Fruit fly (Drosophila melanogaster): ENCODE data around the gene CG31815.
A peak's percentile ranks its signal among the peaks of the same experiment; 100 is the strongest.

The CG31815 gene

DNA sequence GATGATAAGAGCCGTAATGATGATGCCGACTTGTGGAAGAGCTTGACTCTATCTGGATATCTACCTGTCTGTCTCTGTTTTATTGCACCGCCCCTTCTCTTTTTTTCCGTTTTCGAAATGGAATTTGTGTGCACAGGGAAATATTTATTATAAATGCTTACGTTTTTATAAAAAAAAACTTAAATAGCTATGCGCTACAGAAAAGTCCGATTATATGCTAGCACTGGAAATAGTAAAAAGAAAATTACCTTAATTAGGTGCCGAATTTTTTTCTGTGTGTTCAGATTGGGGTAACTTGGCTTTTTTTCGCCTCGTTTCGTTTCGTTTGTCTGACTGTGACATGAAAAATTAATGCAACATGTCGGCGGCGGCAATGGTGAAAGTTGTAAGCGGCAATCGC is 13.7 kb upstream of the CG31815 start (continued):
- no peak for TF ChIP-seq CG11723 (GFP tag; optimal IDR thresholded peaks at IDR 0.05)
- TF ChIP-seq fd64A (GFP tag; optimal IDR thresholded peaks at IDR 0.05), result peak; percentile 30
- TF ChIP-seq ken (GFP tag; IDR thresholded peaks at IDR 0.05), result peak; percentile 73; the same call in 2 of the 3 replicates
- TF ChIP-seq CG11398 (GFP tag; optimal IDR thresholded peaks at IDR 0.05), result no peak
- no peak for TF ChIP-seq NC2α (GFP tag; optimal IDR thresholded peaks at IDR 0.05)
- TF ChIP-seq pb (GFP tag; optimal IDR thresholded peaks at IDR 0.05), result no peak
- no peak for TF ChIP-seq h (optimal IDR thresholded peaks at IDR 0.05)
- no peak for TF ChIP-seq CG7987 (GFP tag; optimal IDR thresholded peaks at IDR 0.05)
- no peak for TF ChIP-seq Ada2b (GFP tag; IDR thresholded peaks at IDR 0.05)
- TF ChIP-seq Optix (GFP tag; IDR thresholded peaks at IDR 0.05), result no peak; the same call in 2 of the 3 replicates
- TF ChIP-seq CG42726 (GFP tag; IDR thresholded peaks at IDR 0.05; ENCODE audit: partially characterized antibody), result no peak
- TF ChIP-seq lov (optimal IDR thresholded peaks at IDR 0.05), result no peak
- TF ChIP-seq lov (GFP tag; IDR thresholded peaks at IDR 0.05), result no peak
- no peak for TF ChIP-seq CG4282 (GFP tag; optimal IDR thresholded peaks at IDR 0.05)
- no peak for TF ChIP-seq CG31365 (tag; optimal IDR thresholded peaks at IDR 0.05)
- peak; percentile 43; the same call in 1 of the 2 replicates for TF ChIP-seq sim (GFP tag; IDR thresholded peaks at IDR 0.05)
- peak; percentile 76 for TF ChIP-seq Xrp1 (GFP tag; IDR thresholded peaks at IDR 0.05)
- TF ChIP-seq CG11695 (GFP tag; IDR thresholded peaks at IDR 0.05), result no peak
- TF ChIP-seq gsb-n (tag; optimal IDR thresholded peaks at IDR 0.05), result peak; percentile 72
- TF ChIP-seq inv (GFP tag; IDR thresholded peaks at IDR 0.05; ENCODE audit: partially characterized antibody), result no peak
- no peak for TF ChIP-seq ase (GFP tag; IDR thresholded peaks at IDR 0.05)
- no peak for TF ChIP-seq CG11085 (GFP tag; IDR thresholded peaks at IDR 0.05)
- peak; percentile 69 for TF ChIP-seq ap (GFP tag; IDR thresholded peaks at IDR 0.05)
- TF ChIP-seq E2f1 (GFP tag; IDR thresholded peaks at IDR 0.05), result no peak
- no peak for TF ChIP-seq CG17912 (GFP tag; optimal IDR thresholded peaks at IDR 0.05)
- no peak for TF ChIP-seq Ets65A (GFP tag)
- TF ChIP-seq Sry-δ (GFP tag; optimal IDR thresholded peaks at IDR 0.05), result no peak
- no peak for TF ChIP-seq CkIIα-i1 (GFP tag; IDR thresholded peaks at IDR 0.05)
- no peak for TF ChIP-seq Jarid2 (GFP tag; optimal IDR thresholded peaks at IDR 0.05)
- TF ChIP-seq Lim3 (GFP tag; IDR thresholded peaks at IDR 0.05), result no peak
- TF ChIP-seq CG10654 (GFP tag; optimal IDR thresholded peaks at IDR 0.05), result no peak
- peak; percentile 71 for TF ChIP-seq unpg (GFP tag; optimal IDR thresholded peaks at IDR 0.05)
- TF ChIP-seq Stat92E (GFP tag; optimal IDR thresholded peaks at IDR 0.05), result no peak
- TF ChIP-seq CG4707 (GFP tag; optimal IDR thresholded peaks at IDR 0.05), result no peak
- TF ChIP-seq Trl (optimal IDR thresholded peaks at IDR 0.05), result no peak
- TF ChIP-seq Trl (GFP tag; optimal IDR thresholded peaks at IDR 0.05), result no peak
- no peak for TF ChIP-seq Dip3 (GFP tag; optimal IDR thresholded peaks at IDR 0.05)
- TF ChIP-seq ato (GFP tag; IDR thresholded peaks at IDR 0.05; ENCODE audit: partially characterized antibody), result no peak
- 0 out of 3 replicates have a peak, but pooled peaks have one; percentile 36 for TF ChIP-seq tgo (GFP tag; IDR thresholded peaks at IDR 0.05)
- TF ChIP-seq CG8924 (tag; optimal IDR thresholded peaks at IDR 0.05), result peak; percentile 14
- no peak for TF ChIP-seq Doc2 (GFP tag; IDR thresholded peaks at IDR 0.05)
- TF ChIP-seq CG9215 (GFP tag; IDR thresholded peaks at IDR 0.05), result no peak
- TF ChIP-seq CG7556 (GFP tag; optimal IDR thresholded peaks at IDR 0.05), result peak; percentile 45
- TF ChIP-seq lola (GFP tag; optimal IDR thresholded peaks at IDR 0.05), result peak in 1 of 3 experiments; percentile 21
- TF ChIP-seq CG18262 (tag; optimal IDR thresholded peaks at IDR 0.05), result peak; percentile 62
- peak; percentile 78 for TF ChIP-seq sd (tag; optimal IDR thresholded peaks at IDR 0.05)
- TF ChIP-seq chm (GFP tag; IDR thresholded peaks at IDR 0.05), result no peak
- TF ChIP-seq PHDP (tag; optimal IDR thresholded peaks at IDR 0.05), result peak; percentile 56
- TF ChIP-seq nerfin-2 (GFP tag; IDR thresholded peaks at IDR 0.05; ENCODE audit: partially characterized antibody), result no peak
- TF ChIP-seq fd96Cb (tag; optimal IDR thresholded peaks at IDR 0.05), result peak; percentile 63
- TF ChIP-seq CG8089 (GFP tag; optimal IDR thresholded peaks at IDR 0.05), result peak; percentile 13
- TF ChIP-seq vfl (GFP tag; optimal IDR thresholded peaks at IDR 0.05), result no peak
- TF ChIP-seq ranshi (GFP tag; IDR thresholded peaks at IDR 0.05), result no peak
